Worm (Caenorhabditis elegans) whole organism, L1 larva: ENCODE measurements around the gene F14H12.6.

Experiments
- aha-1 ChIP-seq: fragments of 150-350 bp; optimal IDR thresholded peaks from 2 replicates; lab custom pipeline; 2014; ENCODE audit warnings: missing biosample characterization, missing genetic modification characterization
- lir-3 ChIP-seq: sonication (generic microtip); optimal IDR thresholded peaks from 2 replicates; lab custom pipeline; 2016; ENCODE audit warnings: mild to moderate bottlenecking, missing genetic modification characterization, moderate library complexity, missing compliant biosample characterization; ENCODE audit not compliant: poor library complexity
- lsy-2 ChIP-seq, 2 experiments: fragments of 150-350 bp; optimal IDR thresholded peaks; 2 replicates each; lab custom pipeline; 2014; ENCODE audit warnings: missing biosample characterization in 2 of 2, missing genetic modification characterization in 2 of 2
- pag-3 ChIP-seq: sonication (generic microtip); optimal IDR thresholded peaks from 2 replicates; lab custom pipeline; 2017; ENCODE audit warnings: missing genetic modification characterization, mild to moderate bottlenecking, missing compliant biosample characterization, antibody characterized with exemption, borderline replicate concordance; ENCODE audit not compliant: insufficient read depth

ce11 chrX:4343915-4344314, 13.5 kb downstream of the F14H12.6 start, which contains the start of gene F14H12.3:
- TF ChIP-seq lir-3 (tag; lab: Kevin White, UChicago): no peak
- TF ChIP-seq lsy-2 (tag; optimal IDR thresholded peaks at IDR 0.05; lab: Kevin White, UChicago): no peak
- TF ChIP-seq pag-3 (tag; lab: Kevin White, UChicago): no peak
- TF ChIP-seq aha-1 (tag; lab: Kevin White, UChicago): no peak
